Worm (Caenorhabditis elegans) whole organism, L3 larva: ENCODE measurements around the gene srx-96.

Source experiments
- R02D3.7 ChIP-seq: fragments of 150-350 bp; optimal IDR thresholded peaks from 2 replicates; lab custom pipeline; 2014; ENCODE audit warnings: missing biosample characterization, missing genetic modification characterization
- aly-2 ChIP-seq: fragments of 150-350 bp; optimal IDR thresholded peaks from 2 replicates; lab custom pipeline; 2014; ENCODE audit warnings: missing biosample characterization, missing genetic modification characterization
- ceh-82 ChIP-seq: fragments of 150-350 bp; optimal IDR thresholded peaks from 2 replicates; lab custom pipeline; 2014; ENCODE audit warnings: missing biosample characterization, missing genetic modification characterization
- egl-5 ChIP-seq: fragments of 150-350 bp; optimal IDR thresholded peaks from 2 replicates; lab custom pipeline; 2017; ENCODE audit warnings: missing biosample characterization, missing genetic modification reagents, missing genetic modification characterization, inconsistent platforms
- fkh-10 ChIP-seq: sonication (generic microtip); optimal IDR thresholded peaks from 2 replicates; lab custom pipeline; 2017; ENCODE audit warnings: missing biosample characterization, missing genetic modification reagents, missing genetic modification characterization
- fkh-2 ChIP-seq: fragments of 150-350 bp; optimal IDR thresholded peaks from 2 replicates; lab custom pipeline; 2014; ENCODE audit warnings: missing biosample characterization, missing genetic modification reagents, missing genetic modification characterization
- lin-15B ChIP-seq: fragments of 150-350 bp; optimal IDR thresholded peaks from 2 replicates; lab custom pipeline; 2014; ENCODE audit warnings: missing biosample characterization, missing genetic modification characterization
- nhr-237 ChIP-seq: fragments of 150-350 bp; optimal IDR thresholded peaks from 2 replicates; lab custom pipeline; 2014; ENCODE audit warnings: missing biosample characterization, missing genetic modification characterization
- nhr-76 ChIP-seq: fragments of 150-350 bp; sonication (generic microtip); optimal IDR thresholded peaks from 5 replicates; lab custom pipeline; 2014; ENCODE audit warnings: missing biosample characterization, missing genetic modification characterization
- nhr-77 ChIP-seq: fragments of 150-350 bp; optimal IDR thresholded peaks from 2 replicates; lab custom pipeline; 2014; ENCODE audit warnings: missing biosample characterization, missing genetic modification characterization
- pha-4 ChIP-seq: fragments of 150-350 bp; optimal IDR thresholded peaks from 2 replicates; lab custom pipeline; 2014; ENCODE audit warnings: missing biosample characterization, missing genetic modification reagents, missing genetic modification characterization
- snpc-4 ChIP-seq: fragments of 150-350 bp; optimal IDR thresholded peaks from 2 replicates; lab custom pipeline; 2014; ENCODE audit warnings: missing biosample characterization, missing genetic modification characterization

ce11 chrV:13711060-13711459, at the start of gene srx-96:
- no peak for TF ChIP-seq fkh-10 (GFP tag; lab: Kevin White, UChicago)
- no peak for TF ChIP-seq nhr-76 (tag; lab: Kevin White, UChicago)
- no peak for TF ChIP-seq ceh-82 (tag; lab: Kevin White, UChicago)
- no peak for TF ChIP-seq nhr-237 (tag; lab: Kevin White, UChicago)
- no peak for TF ChIP-seq R02D3.7
- TF ChIP-seq egl-5 (tag; lab: Kevin White, UChicago): no peak
- no peak for TF ChIP-seq nhr-77 (tag; lab: Kevin White, UChicago)
- no peak for TF ChIP-seq pha-4 (tag; lab: Kevin White, UChicago)
- no peak for TF ChIP-seq snpc-4
- TF ChIP-seq lin-15B (tag; lab: Kevin White, UChicago): no peak
- no peak for TF ChIP-seq aly-2 (tag; lab: Kevin White, UChicago)
- TF ChIP-seq fkh-2 (tag; lab: Kevin White, UChicago): no peak
